Worm (Caenorhabditis elegans) whole organism, L1 larva: Measurements from ENCODE around the gene Y77E11A.23.

Experiments
- C04F5.9 ChIP-seq: sonication (generic microtip); optimal IDR thresholded peaks from 2 replicates; lab custom pipeline; 2016; ENCODE audit warnings: missing genetic modification characterization, missing compliant biosample characterization
- aly-2 ChIP-seq: fragments of 150-350 bp; optimal IDR thresholded peaks from 2 replicates; lab custom pipeline; 2014; ENCODE audit warnings: missing biosample characterization, missing genetic modification characterization
- egl-27 ChIP-seq, 2 experiments: fragments of 150-350 bp in 1 of 2; sonication (generic microtip); optimal IDR thresholded peaks; 3 replicates each; lab custom pipeline; 2017 to 2018; ENCODE audit warnings: missing biosample characterization in 2 of 2, missing genetic modification characterization in 2 of 2, missing genetic modification reagents in 2 of 2
- jun-1 ChIP-seq: fragments of 150-350 bp; optimal IDR thresholded peaks from 2 replicates; lab custom pipeline; 2014; ENCODE audit warnings: missing biosample characterization, missing genetic modification reagents, missing genetic modification characterization
- lin-15B ChIP-seq: fragments of 150-350 bp; sonication (generic microtip); optimal IDR thresholded peaks from 3 replicates; lab custom pipeline; 2014; ENCODE audit warnings: missing biosample characterization, missing genetic modification characterization
- mab-9 ChIP-seq: fragments of 200-800 bp; sonication (Bioruptor generic); IDR thresholded peaks from 2 replicates; pipeline ENCODE4 v1.3.6; 2022; ENCODE audit warnings: missing genetic modification reagents, missing genetic modification characterization, missing compliant biosample characterization
- nhr-12 ChIP-seq: sonication (generic microtip); optimal IDR thresholded peaks from 2 replicates; lab custom pipeline; 2017; ENCODE audit warnings: missing biosample characterization, missing genetic modification characterization
- nhr-84 ChIP-seq: sonication (generic microtip); optimal IDR thresholded peaks from 2 replicates; lab custom pipeline; 2017; ENCODE audit warnings: missing biosample characterization, missing genetic modification characterization
- nhr-90 ChIP-seq: sonication (generic microtip); optimal IDR thresholded peaks from 2 replicates; lab custom pipeline; 2016; ENCODE audit warnings: mild to moderate bottlenecking, missing genetic modification characterization, missing compliant biosample characterization; ENCODE audit not compliant: poor library complexity
- skn-1 ChIP-seq: fragments of 150-350 bp; optimal IDR thresholded peaks from 2 replicates; lab custom pipeline; 2014; ENCODE audit warnings: missing biosample characterization, missing genetic modification characterization
- sox-4 ChIP-seq: sonication (generic microtip); optimal IDR thresholded peaks from 2 replicates; lab custom pipeline; 2016; ENCODE audit warnings: missing genetic modification characterization, missing compliant biosample characterization
- vab-15 ChIP-seq: sonication (generic microtip); optimal IDR thresholded peaks from 2 replicates; lab custom pipeline; 2017; ENCODE audit warnings: missing genotype, mild to moderate bottlenecking, missing genetic modification characterization, missing compliant biosample characterization

DNA sequence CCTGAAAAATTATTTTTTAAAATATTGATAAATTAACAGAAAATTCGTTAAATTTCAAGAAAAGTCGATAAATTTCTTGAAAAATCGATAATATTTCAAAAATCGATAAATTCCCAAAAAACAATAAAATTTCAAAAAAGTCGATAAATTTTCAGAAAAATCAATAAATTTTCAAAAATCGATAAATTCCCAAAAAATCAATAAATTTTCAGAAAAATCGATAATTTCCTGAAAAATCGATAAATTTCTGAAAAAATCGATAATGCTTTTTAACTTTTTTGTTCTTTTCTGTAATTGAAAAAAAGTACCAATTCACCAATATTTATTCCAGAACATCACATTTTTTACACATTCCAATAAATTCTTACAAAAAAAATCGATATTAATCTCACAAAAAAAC is 5.0 kb upstream of the Y77E11A.23 start:
- no peak for TF ChIP-seq nhr-90 (tag; lab: Kevin White, UChicago)
- no peak for TF ChIP-seq skn-1 (tag; lab: Kevin White, UChicago)
- TF ChIP-seq mab-9 (GFP tag; lab: Robert Waterston, UW) = no peak
- no peak for TF ChIP-seq sox-4 (tag; lab: Kevin White, UChicago)
- no peak for TF ChIP-seq lin-15B (tag; lab: Kevin White, UChicago)
- TF ChIP-seq nhr-12 (tag; lab: Kevin White, UChicago) = no peak
- no peak for TF ChIP-seq aly-2 (tag; lab: Kevin White, UChicago)
- TF ChIP-seq vab-15 = no peak
- TF ChIP-seq egl-27 (tag; optimal IDR thresholded peaks at IDR 0.05; lab: Kevin White, UChicago) = no peak
- TF ChIP-seq jun-1 (tag; lab: Kevin White, UChicago) = no peak
- TF ChIP-seq C04F5.9 = no peak
- no peak for TF ChIP-seq nhr-84
